Fruit fly (Drosophila melanogaster) whole organism: ENCODE measurements around the gene ClpP.

ENCODE experiments used
- CG8478 ChIP-seq: fragments of >200 bp; optimal IDR thresholded peaks from 2 replicates; lab custom pipeline; 2018; ENCODE audit warnings: inconsistent platforms
- Dll ChIP-seq: fragments of >200 bp; optimal IDR thresholded peaks from 2 replicates; lab custom pipeline; 2017
- EcR ChIP-seq, 2 experiments: fragments of >200 bp; optimal IDR thresholded peaks; 2 replicates each; lab custom pipeline; 2017; ENCODE audit warnings: missing biosample characterization in 2 of 2, missing genetic modification characterization in 2 of 2, missing genetic modification reagents in 2 of 2
- pan ChIP-seq: fragments of >200 bp; optimal IDR thresholded peaks from 2 replicates; lab custom pipeline; 2017
- psq ChIP-seq: fragments of >200 bp; optimal IDR thresholded peaks from 2 replicates; lab custom pipeline; 2017
- usp ChIP-seq: fragments of >200 bp; optimal IDR thresholded peaks from 2 replicates; lab custom pipeline; 2017; ENCODE audit warnings: missing biosample characterization, missing genetic modification characterization, mixed read lengths

- no peak for TF ChIP-seq EcR (GFP tag; optimal IDR thresholded peaks at IDR 0.05; lab: Kevin White, UChicago)
- TF ChIP-seq CG8478 (lab: Kevin White, UChicago) = no peak
- TF ChIP-seq Dll = no peak
- TF ChIP-seq usp (GFP tag; lab: Kevin White, UChicago) = no peak
- TF ChIP-seq psq (lab: Kevin White, UChicago) = no peak
- no peak for TF ChIP-seq pan (lab: Kevin White, UChicago)
Measured at dm6 chr2L:10373605-10374269, 17.1 kb downstream of the ClpP start, which contains the start of gene rho-5.
